6 worm cellular contexts compared by ENCODE assay signal in genomic region chrIV:16167941-16168340, ce11.
TF ChIP-seq lines count a peak whose summit lies in the region.

No protein-coding gene starts in this region.

TF ChIP-seq in whole organism, L1 larva, 84 proteins besides CTCF, POLR2A, EP300 and RAD21:
- TF ChIP-seq grh-1 (GFP tag; IDR thresholded peaks at IDR 0.05; lab: Robert Waterston, UW) (0 out of 2 replicates have a peak, but pooled peaks have one; percentile 17), nhr-84 (tag; optimal IDR thresholded peaks at IDR 0.05; lab: Kevin White, UChicago) (no peak), irx-1 (tag; optimal IDR thresholded peaks at IDR 0.05; lab: Kevin White, UChicago) (no peak), lin-35 (GFP tag; optimal IDR thresholded peaks at IDR 0.05; lab: Kevin White, UChicago) (peak in 1 of 2 experiments; percentile 14), nhr-71 (tag; optimal IDR thresholded peaks at IDR 0.05; lab: Kevin White, UChicago) (peak; percentile 3), efl-1 (optimal IDR thresholded peaks at IDR 0.05; lab: Kevin White, UChicago) (no peak), efl-1 (GFP tag; optimal IDR thresholded peaks at IDR 0.05 in 1 of 2; lab: Kevin White, UChicago) (peak in 1 of 2 experiments; percentile 77), nhr-90 (tag; optimal IDR thresholded peaks at IDR 0.05; lab: Kevin White, UChicago; ENCODE audit: poor library complexity) (peak; percentile 17), nhr-85 (tag; lab: Kevin White, UChicago) (peak; percentile 6)

TF ChIP-seq in whole organism, L2 larva, 48 proteins besides CTCF, POLR2A, EP300 and RAD21:
- TF ChIP-seq C34F6.9 (tag; optimal IDR thresholded peaks at IDR 0.05; lab: Kevin White, UChicago) (no peak), nhr-10 (tag; optimal IDR thresholded peaks at IDR 0.05; lab: Kevin White, UChicago) (no peak), R02D3.7 (tag; optimal IDR thresholded peaks at IDR 0.05; lab: Kevin White, UChicago) (no peak), elt-1 (tag; optimal IDR thresholded peaks at IDR 0.05; lab: Kevin White, UChicago) (no peak), F13H6.1 (tag; optimal IDR thresholded peaks at IDR 0.05; lab: Kevin White, UChicago) (no peak), nhr-129 (tag; optimal IDR thresholded peaks at IDR 0.05; lab: Kevin White, UChicago) (peak; percentile 2), sma-3 (GFP tag; optimal IDR thresholded peaks at IDR 0.05; lab: Kevin White, UChicago) (peak; percentile 34), ztf-11 (tag; optimal IDR thresholded peaks at IDR 0.05; lab: Kevin White, UChicago) (no peak), elt-3 (tag; optimal IDR thresholded peaks at IDR 0.05; lab: Kevin White, UChicago) (no peak), unc-55 (GFP tag; optimal IDR thresholded peaks at IDR 0.05; lab: Kevin White, UChicago) (no peak), nhr-21 (tag; optimal IDR thresholded peaks at IDR 0.05; lab: Kevin White, UChicago) (no peak), sma-9 (GFP tag; optimal IDR thresholded peaks at IDR 0.05; lab: Kevin White, UChicago) (no peak), sma-9 (tag; optimal IDR thresholded peaks at IDR 0.05; lab: Kevin White, UChicago) (no peak), ceh-82 (tag; optimal IDR thresholded peaks at IDR 0.05; lab: Kevin White, UChicago) (no peak), nhr-6 (tag; optimal IDR thresholded peaks at IDR 0.05; lab: Kevin White, UChicago) (no peak)

TF ChIP-seq in whole organism, L3 larva, 47 proteins besides CTCF, POLR2A, EP300 and RAD21:
- TF ChIP-seq unc-62 (GFP tag; optimal IDR thresholded peaks at IDR 0.05; lab: Kevin White, UChicago) (no peak), ama-1 (optimal IDR thresholded peaks at IDR 0.05; lab: Kevin White, UChicago) (peak; percentile 87), pha-4 (tag; optimal IDR thresholded peaks at IDR 0.05; lab: Kevin White, UChicago) (no peak), nhr-43 (tag; optimal IDR thresholded peaks at IDR 0.05; lab: Kevin White, UChicago; ENCODE audit: poor library complexity, severe bottlenecking) (peak; percentile 30), nhr-76 (tag; optimal IDR thresholded peaks at IDR 0.05; lab: Kevin White, UChicago) (no peak)

TF ChIP-seq in whole organism, L4 larva, 104 proteins besides CTCF, POLR2A, EP300 and RAD21:
- TF ChIP-seq egl-43 (GFP tag; IDR thresholded peaks at IDR 0.05; lab: Robert Waterston, UW): no peak
- no peak for TF ChIP-seq fkh-10 (GFP tag; optimal IDR thresholded peaks at IDR 0.05; lab: Kevin White, UChicago)
- TF ChIP-seq mxl-2 (GFP tag; conservative IDR thresholded peaks at IDR 0.05; lab: Robert Waterston, UW): no peak
- no peak for TF ChIP-seq hmg-1.1 (GFP tag; IDR thresholded peaks at IDR 0.05; lab: Robert Waterston, UW)
- TF ChIP-seq dpl-1 (GFP tag; optimal IDR thresholded peaks at IDR 0.05; lab: Kevin White, UChicago): no peak
- no peak for TF ChIP-seq rbr-2 (tag; optimal IDR thresholded peaks at IDR 0.05; lab: Kevin White, UChicago)
- TF ChIP-seq nhr-11 (tag; optimal IDR thresholded peaks at IDR 0.05; lab: Kevin White, UChicago): no peak
- 0 out of 2 replicates have a peak, but pooled peaks have one; percentile 19 for TF ChIP-seq zfp-3 (GFP tag; conservative IDR thresholded peaks at IDR 0.05; lab: Robert Waterston, UW)
- no peak for TF ChIP-seq mdt-29 (GFP tag; IDR thresholded peaks at IDR 0.05; lab: Robert Waterston, UW)
- peak; percentile 89 for TF ChIP-seq aha-1 (tag; lab: Kevin White, UChicago)
- TF ChIP-seq ztf-11 (tag; optimal IDR thresholded peaks at IDR 0.05; lab: Kevin White, UChicago): no peak
- TF ChIP-seq nhr-102 (tag; optimal IDR thresholded peaks at IDR 0.05; lab: Kevin White, UChicago): no peak
- TF ChIP-seq dmd-6 (GFP tag; IDR thresholded peaks at IDR 0.05; lab: Robert Waterston, UW): peak; percentile 8; the same call in 1 of the 2 replicates
- no peak for TF ChIP-seq daf-16 (GFP tag; optimal IDR thresholded peaks at IDR 0.05; lab: Kevin White, UChicago)
- TF ChIP-seq daf-16 (tag; optimal IDR thresholded peaks at IDR 0.05; lab: Kevin White, UChicago): no peak
- TF ChIP-seq egl-27 (tag; optimal IDR thresholded peaks at IDR 0.05; lab: Kevin White, UChicago): no peak
- TF ChIP-seq set-16 (GFP tag; IDR thresholded peaks at IDR 0.05; lab: Robert Waterston, UW): peak; percentile 19; the same call in 1 of the 2 replicates
- TF ChIP-seq zag-1 (tag; optimal IDR thresholded peaks at IDR 0.05; lab: Kevin White, UChicago): no peak
- TF ChIP-seq dmd-9 (GFP tag; IDR thresholded peaks at IDR 0.05; lab: Robert Waterston, UW): no peak
- peak; percentile 48 for TF ChIP-seq ama-1 (optimal IDR thresholded peaks at IDR 0.05; lab: Kevin White, UChicago)

TF ChIP-seq in whole organism, mixed stage, embryonic, 35 proteins besides CTCF, POLR2A, EP300 and RAD21:
- peak; percentile 80 for TF ChIP-seq zip-8 (tag; optimal IDR thresholded peaks at IDR 0.05; lab: Kevin White, UChicago)
- TF ChIP-seq lin-32 (GFP tag; optimal IDR thresholded peaks at IDR 0.05; lab: Kevin White, UChicago): no peak
TF ChIP-seq in whole organism, mixed stage, embryonic: peak in this region for 1.

TF ChIP-seq in whole organism, young adult, 124 proteins besides CTCF, POLR2A, EP300 and RAD21:
- TF ChIP-seq zfh-2 (GFP tag; conservative IDR thresholded peaks at IDR 0.05; lab: Robert Waterston, UW) (peak; percentile 49; the same call in 1 of the 2 replicates), cebp-2 (GFP tag; IDR thresholded peaks at IDR 0.05; lab: Robert Waterston, UW) (0 out of 2 replicates have a peak, but pooled peaks have one; percentile 61), rpc-1 (optimal IDR thresholded peaks at IDR 0.05; lab: Kevin White, UChicago) (no peak), rpc-1 (tag; optimal IDR thresholded peaks at IDR 0.05; lab: Kevin White, UChicago) (no peak), atf-7 (tag; optimal IDR thresholded peaks at IDR 0.05; lab: Kevin White, UChicago) (peak; percentile 71), F22D6.2 (tag; optimal IDR thresholded peaks at IDR 0.05; lab: Kevin White, UChicago) (no peak), nhr-27 (tag; optimal IDR thresholded peaks at IDR 0.05; lab: Kevin White, UChicago) (no peak), chd-7 (tag; optimal IDR thresholded peaks at IDR 0.05; lab: Kevin White, UChicago) (peak; percentile 44), madf-3 (GFP tag; IDR thresholded peaks at IDR 0.05; lab: Robert Waterston, UW) (0 out of 2 replicates have a peak, but pooled peaks have one; percentile 1), nfyb-1 (GFP tag; IDR thresholded peaks at IDR 0.05; lab: Robert Waterston, UW) (peak; percentile 70; the same call in 1 of the 2 replicates), mcd-1 (GFP tag; IDR thresholded peaks at IDR 0.05; lab: Robert Waterston, UW) (0 out of 2 replicates have a peak, but pooled peaks have one; percentile 14), F52B5.7 (tag; optimal IDR thresholded peaks at IDR 0.05; lab: Kevin White, UChicago) (peak; percentile 4), zim-3 (tag; optimal IDR thresholded peaks at IDR 0.05; lab: Kevin White, UChicago) (peak; percentile 27), Y95B8A.8 (GFP tag; IDR thresholded peaks at IDR 0.05; lab: Robert Waterston, UW) (0 out of 2 replicates have a peak, but pooled peaks have one; percentile 25), ztf-26 (tag; optimal IDR thresholded peaks at IDR 0.05; lab: Kevin White, UChicago) (peak; percentile 55)
